Fruit fly (Drosophila melanogaster): ENCODE data around the gene lok.

The lok gene

dm6 chr2L:20084785-20085555, 23.7 kb downstream of the lok start, which contains the start of gene fok (continued):
- TF ChIP-seq svp (GFP tag) (peak; percentile 99), CG15336 (GFP tag; IDR thresholded peaks at IDR 0.05) (peak; percentile 99), CG6163 (GFP tag; IDR thresholded peaks at IDR 0.05) (peak; percentile 96), CG9139 (GFP tag; optimal IDR thresholded peaks at IDR 0.05) (peak; percentile 95), fkh (GFP tag; optimal IDR thresholded peaks at IDR 0.05) (peak; percentile 100), Ets96B (tag; optimal IDR thresholded peaks at IDR 0.05) (peak; percentile 98), OdsH (GFP tag; optimal IDR thresholded peaks at IDR 0.05) (peak; percentile 97), esn (GFP tag; optimal IDR thresholded peaks at IDR 0.05) (peak; percentile 99), CG16779 (tag; optimal IDR thresholded peaks at IDR 0.05) (peak; percentile 96), CG1621 (tag; optimal IDR thresholded peaks at IDR 0.05) (peak; percentile 95)

dm6 chr2L:20086295-20087096, 25.3 kb downstream of the lok start:
- TF ChIP-seq OdsH (GFP tag; optimal IDR thresholded peaks at IDR 0.05) (peak; percentile 95), CG6792 (GFP tag; optimal IDR thresholded peaks at IDR 0.05) (peak; percentile 93), CG7368 (GFP tag; optimal IDR thresholded peaks at IDR 0.05) (peak; percentile 92), fkh (GFP tag; optimal IDR thresholded peaks at IDR 0.05) (peak; percentile 98), CG11294 (GFP tag; IDR thresholded peaks at IDR 0.05) (peak; percentile 96), vri (GFP tag; optimal IDR thresholded peaks at IDR 0.05) (peak; percentile 96), Lpt (GFP tag; optimal IDR thresholded peaks at IDR 0.05) (peak; percentile 93), pdm3 (GFP tag; optimal IDR thresholded peaks at IDR 0.05) (peak; percentile 95), spab (GFP tag; optimal IDR thresholded peaks at IDR 0.05) (peak; percentile 81), salr (GFP tag; optimal IDR thresholded peaks at IDR 0.05) (peak; percentile 63 to 83), CG11902 (GFP tag; optimal IDR thresholded peaks at IDR 0.05) (peak; percentile 84), CG15336 (GFP tag; IDR thresholded peaks at IDR 0.05) (peak; percentile 97), Sox14 (GFP tag; optimal IDR thresholded peaks at IDR 0.05) (peak; percentile 95), fd85E (GFP tag; optimal IDR thresholded peaks at IDR 0.05) (peak; percentile 64), lz (GFP tag; optimal IDR thresholded peaks at IDR 0.05) (peak; percentile 90), Gug (GFP tag; IDR thresholded peaks at IDR 0.05) (peak; percentile 96), achi (GFP tag; optimal IDR thresholded peaks at IDR 0.05) (peak; percentile 88), svp (GFP tag) (peak; percentile 98), CG9139 (GFP tag; optimal IDR thresholded peaks at IDR 0.05) (peak; percentile 53), CG3032 (tag; optimal IDR thresholded peaks at IDR 0.05) (peak; percentile 73), Hr4 (GFP tag; optimal IDR thresholded peaks at IDR 0.05) (peak; percentile 94), ss (GFP tag; optimal IDR thresholded peaks at IDR 0.05) (peak; percentile 15 to 71), CG3919 (GFP tag; optimal IDR thresholded peaks at IDR 0.05) (peak; percentile 92), Ets96B (tag; optimal IDR thresholded peaks at IDR 0.05) (peak; percentile 81), fd59A (GFP tag; optimal IDR thresholded peaks at IDR 0.05) (peak; percentile 72), cyc (GFP tag; optimal IDR thresholded peaks at IDR 0.05) (peak; percentile 88), Ets21C (GFP tag; optimal IDR thresholded peaks at IDR 0.05) (peak; percentile 84), Smox (GFP tag; optimal IDR thresholded peaks at IDR 0.05) (peak; percentile 92), CG1621 (tag; optimal IDR thresholded peaks at IDR 0.05) (peak; percentile 76), Eip75B (GFP tag; optimal IDR thresholded peaks at IDR 0.05) (peak; percentile 98), CG6808 (GFP tag; optimal IDR thresholded peaks at IDR 0.05) (peak; percentile 74), Hr39 (GFP tag; optimal IDR thresholded peaks at IDR 0.05) (peak; percentile 91), CG10669 (GFP tag; optimal IDR thresholded peaks at IDR 0.05) (peak; percentile 86), CG32006 (GFP tag; optimal IDR thresholded peaks at IDR 0.05) (peak; percentile 90), CG31627 (GFP tag; optimal IDR thresholded peaks at IDR 0.05) (peak; percentile 91), net (GFP tag; optimal IDR thresholded peaks at IDR 0.05) (peak; percentile 93), CG4318 (GFP tag; optimal IDR thresholded peaks at IDR 0.05) (peak; percentile 77), esn (GFP tag; optimal IDR thresholded peaks at IDR 0.05) (peak; percentile 95), Sox102F (GFP tag; optimal IDR thresholded peaks at IDR 0.05) (peak; percentile 93), Eip78C (GFP tag) (peak; percentile 98), Hr38 (GFP tag; optimal IDR thresholded peaks at IDR 0.05) (no peak), Eip93F (GFP tag; optimal IDR thresholded peaks at IDR 0.05) (peak; percentile 94), dac (GFP tag; optimal IDR thresholded peaks at IDR 0.05) (peak; percentile 85)

All from whole organism, prepupa.